Worm (Caenorhabditis elegans) whole organism, L2 larva: ENCODE measurements around the gene C30G4.4.

ENCODE experiments used
- C34F6.9 ChIP-seq: fragments of 150-350 bp; optimal IDR thresholded peaks from 2 replicates; lab custom pipeline; 2014; ENCODE audit warnings: missing biosample characterization, missing genetic modification characterization
- F13H6.1 ChIP-seq: sonication (generic microtip); optimal IDR thresholded peaks from 2 replicates; lab custom pipeline; 2016; ENCODE audit warnings: missing genetic modification characterization, missing compliant biosample characterization
- R02D3.7 ChIP-seq: fragments of 150-350 bp; optimal IDR thresholded peaks from 2 replicates; lab custom pipeline; 2014; ENCODE audit warnings: missing biosample characterization, missing genetic modification characterization
- Y55F3AM.14 ChIP-seq: fragments of 200-800 bp; sonication (Bioruptor generic); optimal IDR thresholded peaks from 2 replicates; lab custom pipeline; 2018; ENCODE audit warnings: mild to moderate bottlenecking, missing genetic modification characterization, missing compliant biosample characterization
- alr-1 ChIP-seq: fragments of 150-350 bp; optimal IDR thresholded peaks from 2 replicates; lab custom pipeline; 2014; ENCODE audit warnings: missing biosample characterization, missing genetic modification characterization
- aly-2 ChIP-seq: fragments of 150-350 bp; optimal IDR thresholded peaks from 2 replicates; lab custom pipeline; 2014; ENCODE audit warnings: missing biosample characterization, missing genetic modification characterization
- ama-1 ChIP-seq: fragments of 150-350 bp; optimal IDR thresholded peaks from 2 replicates; lab custom pipeline; 2018; ENCODE audit warnings: inconsistent platforms
- blmp-1 ChIP-seq: sonication (generic microtip); optimal IDR thresholded peaks from 2 replicates; lab custom pipeline; 2017; ENCODE audit warnings: missing genetic modification characterization, mild to moderate bottlenecking, missing compliant biosample characterization, antibody characterized with exemption, moderate library complexity; ENCODE audit not compliant: insufficient read depth
- ceh-16 ChIP-seq: fragments of 150-350 bp; optimal IDR thresholded peaks from 2 replicates; lab custom pipeline; 2014; ENCODE audit warnings: missing biosample characterization, missing genetic modification characterization
- crh-2 ChIP-seq: sonication (generic microtip); optimal IDR thresholded peaks from 2 replicates; lab custom pipeline; 2017; ENCODE audit warnings: missing biosample characterization, missing genetic modification characterization
- elt-1 ChIP-seq: fragments of 150-350 bp; optimal IDR thresholded peaks from 2 replicates; lab custom pipeline; 2014; ENCODE audit warnings: missing biosample characterization, missing genetic modification characterization
- elt-3 ChIP-seq: sonication (generic microtip); optimal IDR thresholded peaks from 2 replicates; lab custom pipeline; 2017; ENCODE audit warnings: missing biosample characterization, missing genetic modification characterization
- fos-1 ChIP-seq: fragments of 150-350 bp; optimal IDR thresholded peaks from 2 replicates; lab custom pipeline; 2014; ENCODE audit warnings: missing biosample characterization, missing genetic modification characterization
- gmeb-1 ChIP-seq: fragments of 150-350 bp; optimal IDR thresholded peaks from 2 replicates; lab custom pipeline; 2014; ENCODE audit warnings: missing biosample characterization, missing genetic modification characterization
- lin-13 ChIP-seq: fragments of 150-350 bp; optimal IDR thresholded peaks from 2 replicates; lab custom pipeline; 2014; ENCODE audit warnings: missing biosample characterization, missing genetic modification reagents, missing genetic modification characterization
- lin-39 ChIP-seq: fragments of 150-350 bp; optimal IDR thresholded peaks from 2 replicates; lab custom pipeline; 2014; ENCODE audit warnings: missing biosample characterization, missing genetic modification reagents, missing genetic modification characterization
- mab-5 ChIP-seq: fragments of 150-350 bp; optimal IDR thresholded peaks from 2 replicates; lab custom pipeline; 2014; ENCODE audit warnings: missing biosample characterization, missing genetic modification characterization
- mdl-1 ChIP-seq, 2 experiments: fragments of 150-350 bp in 1 of 2; sonication (generic microtip) in 1 of 2; optimal IDR thresholded peaks; 2 replicates each; lab custom pipeline; 2017; ENCODE audit warnings: missing biosample characterization in 2 of 2, missing genetic modification characterization in 2 of 2
- nhr-10 ChIP-seq: sonication (generic microtip); optimal IDR thresholded peaks from 2 replicates; lab custom pipeline; 2017; ENCODE audit warnings: missing biosample characterization, missing genetic modification characterization
- nhr-11 ChIP-seq: fragments of 150-350 bp; optimal IDR thresholded peaks from 2 replicates; lab custom pipeline; 2014; ENCODE audit warnings: missing biosample characterization, missing genetic modification characterization
- nhr-12 ChIP-seq: fragments of 150-350 bp; optimal IDR thresholded peaks from 2 replicates; lab custom pipeline; 2014; ENCODE audit warnings: missing biosample characterization, missing genetic modification characterization
- nhr-21 ChIP-seq: fragments of 150-350 bp; optimal IDR thresholded peaks from 2 replicates; lab custom pipeline; 2014; ENCODE audit warnings: missing biosample characterization, missing genetic modification characterization
- nhr-237 ChIP-seq: fragments of 150-350 bp; optimal IDR thresholded peaks from 2 replicates; lab custom pipeline; 2014; ENCODE audit warnings: missing biosample characterization, missing genetic modification characterization
- nhr-25 ChIP-seq: fragments of 150-350 bp; sonication (generic microtip); optimal IDR thresholded peaks from 3 replicates; lab custom pipeline; 2014; ENCODE audit warnings: missing biosample characterization, missing genetic modification characterization
- nhr-6 ChIP-seq: fragments of 150-350 bp; optimal IDR thresholded peaks from 2 replicates; lab custom pipeline; 2014; ENCODE audit warnings: missing biosample characterization, missing genetic modification characterization
- nhr-77 ChIP-seq: fragments of 150-350 bp; optimal IDR thresholded peaks from 2 replicates; lab custom pipeline; 2014; ENCODE audit warnings: missing biosample characterization, missing genetic modification characterization
- peb-1 ChIP-seq: fragments of 150-350 bp; optimal IDR thresholded peaks from 2 replicates; lab custom pipeline; 2014; ENCODE audit warnings: missing biosample characterization, missing genetic modification characterization
- sem-4 ChIP-seq: fragments of 150-350 bp; optimal IDR thresholded peaks from 2 replicates; lab custom pipeline; 2014; ENCODE audit warnings: missing biosample characterization, missing genetic modification reagents, missing genetic modification characterization
- skn-1 ChIP-seq: sonication (generic microtip); optimal IDR thresholded peaks from 2 replicates; lab custom pipeline; 2017; ENCODE audit warnings: missing biosample characterization, missing genetic modification characterization
- sma-3 ChIP-seq: sonication (generic microtip); optimal IDR thresholded peaks from 2 replicates; lab custom pipeline; 2016; ENCODE audit warnings: missing genetic modification reagents, missing genetic modification characterization, missing compliant biosample characterization
- sma-9 ChIP-seq, 2 experiments: fragments of 150-350 bp in 1 of 2; sonication (generic microtip) in 1 of 2; optimal IDR thresholded peaks; 2 replicates each; lab custom pipeline; 2014 to 2016; ENCODE audit warnings: missing genetic modification characterization in 2 of 2, mild to moderate bottlenecking in 1 of 2, missing biosample characterization in 1 of 2, missing compliant biosample characterization in 1 of 2, missing genetic modification reagents in 1 of 2, moderate library complexity in 1 of 2
- snpc-4 ChIP-seq: fragments of 150-350 bp; optimal IDR thresholded peaks from 2 replicates; lab custom pipeline; 2014; ENCODE audit warnings: missing biosample characterization, missing genetic modification characterization
- unc-39 ChIP-seq: fragments of 150-350 bp; optimal IDR thresholded peaks from 2 replicates; lab custom pipeline; 2014; ENCODE audit warnings: missing biosample characterization, missing genetic modification characterization
- unc-55 ChIP-seq: fragments of 150-350 bp; sonication (generic microtip); optimal IDR thresholded peaks from 3 replicates; lab custom pipeline; 2014; ENCODE audit warnings: missing biosample characterization, missing genetic modification reagents, missing genetic modification characterization
- unc-62 ChIP-seq: fragments of 150-350 bp; optimal IDR thresholded peaks from 2 replicates; lab custom pipeline; 2014; ENCODE audit warnings: missing biosample characterization, missing genetic modification reagents, missing genetic modification characterization
- zag-1 ChIP-seq: fragments of 150-350 bp; optimal IDR thresholded peaks from 2 replicates; lab custom pipeline; 2014; ENCODE audit warnings: missing biosample characterization, missing genetic modification characterization
- ztf-1 ChIP-seq: fragments of 200-800 bp; sonication (Bioruptor generic); conservative IDR thresholded peaks from 2 replicates; pipeline ENCODE4 v1.3.6; 2022; ENCODE audit warnings: missing genetic modification characterization, missing compliant biosample characterization
- ztf-11 ChIP-seq: sonication (generic microtip); optimal IDR thresholded peaks from 2 replicates; lab custom pipeline; 2017; ENCODE audit warnings: missing biosample characterization, missing genetic modification characterization

The C30G4.4 gene

ce11 chrX:17070495-17070894, 1.5 kb downstream of the C30G4.4 start:
- TF ChIP-seq nhr-6 (tag; lab: Kevin White, UChicago) (no peak), unc-39 (no peak), ama-1 (lab: Kevin White, UChicago) (no peak), nhr-12 (tag; lab: Kevin White, UChicago) (no peak), mab-5 (tag; lab: Kevin White, UChicago) (no peak), sem-4 (no peak), peb-1 (no peak), skn-1 (tag; lab: Kevin White, UChicago) (no peak), F13H6.1 (tag; lab: Kevin White, UChicago) (peak; percentile 27), fos-1 (no peak), lin-39 (tag; lab: Kevin White, UChicago) (no peak), blmp-1 (tag; lab: Kevin White, UChicago) (peak; percentile 89), sma-3 (GFP tag; lab: Kevin White, UChicago) (peak; percentile 32), mdl-1 (tag; optimal IDR thresholded peaks at IDR 0.05; lab: Kevin White, UChicago) (no peak), nhr-25 (tag; lab: Kevin White, UChicago) (peak; percentile 13), snpc-4 (tag; lab: Kevin White, UChicago) (no peak), ztf-1 (GFP tag; lab: Robert Waterston, UW) (no peak), crh-2 (tag; lab: Kevin White, UChicago) (no peak), unc-62 (no peak)

DNA sequence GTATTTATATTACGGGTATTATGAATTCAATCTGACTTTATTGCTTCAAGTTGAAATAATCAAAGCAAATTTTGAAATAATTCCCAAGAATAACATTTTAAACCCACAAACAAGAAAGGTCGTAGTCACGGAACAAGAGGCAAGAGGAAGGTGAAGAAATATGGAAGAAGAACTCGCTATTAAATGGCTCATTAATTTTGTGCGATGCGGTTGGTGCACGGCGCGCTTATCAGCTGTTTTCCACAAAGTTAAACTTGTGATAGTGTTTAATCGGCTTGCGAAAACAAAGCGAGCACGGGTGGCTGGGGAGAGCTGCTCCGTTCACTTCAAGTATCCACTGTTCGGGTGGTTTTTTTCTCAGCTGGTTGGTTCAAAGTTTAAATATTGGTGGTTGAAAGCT, 5.1 kb downstream of the C30G4.4 start:
- TF ChIP-seq sma-9 (GFP tag; optimal IDR thresholded peaks at IDR 0.05; lab: Kevin White, UChicago) (peak; percentile 55), sma-9 (tag; optimal IDR thresholded peaks at IDR 0.05; lab: Kevin White, UChicago) (no peak), elt-1 (tag; lab: Kevin White, UChicago) (no peak), ztf-11 (tag; lab: Kevin White, UChicago) (no peak), unc-55 (GFP tag; lab: Kevin White, UChicago) (no peak), aly-2 (no peak), fos-1 (peak; percentile 21), zag-1 (tag; lab: Kevin White, UChicago) (no peak), ama-1 (lab: Kevin White, UChicago) (no peak), blmp-1 (tag; lab: Kevin White, UChicago) (no peak), nhr-237 (no peak), sem-4 (no peak), skn-1 (tag; lab: Kevin White, UChicago) (no peak), lin-13 (GFP tag; lab: Kevin White, UChicago) (no peak), nhr-77 (tag; lab: Kevin White, UChicago) (no peak)
- TF ChIP-seq, all 48 proteins: peak for 2

DNA sequence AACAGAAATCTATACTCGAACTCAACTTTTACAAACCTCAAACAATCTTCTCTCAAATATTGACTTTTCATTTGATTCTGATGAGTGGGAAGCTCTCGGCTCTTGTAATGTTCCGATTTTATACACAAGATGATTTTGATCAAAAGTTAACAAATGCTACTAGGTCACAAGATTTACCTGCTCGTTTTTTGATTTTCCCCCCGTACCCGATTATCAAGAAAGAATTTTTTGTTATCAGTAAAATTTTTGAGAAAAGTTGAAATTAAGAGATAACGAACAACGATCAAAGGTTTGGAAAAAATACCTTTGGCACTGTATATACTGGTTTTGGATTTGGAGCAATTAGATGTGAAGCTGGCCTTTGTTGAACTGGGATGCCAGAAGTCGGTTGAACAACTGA, 7.2 kb downstream of the C30G4.4 start:
- TF ChIP-seq alr-1 (tag; lab: Kevin White, UChicago) (no peak), ama-1 (lab: Kevin White, UChicago) (no peak), nhr-12 (tag; lab: Kevin White, UChicago) (no peak), elt-1 (tag; lab: Kevin White, UChicago) (no peak), sma-9 (GFP tag; optimal IDR thresholded peaks at IDR 0.05; lab: Kevin White, UChicago) (peak; percentile 26), sma-9 (tag; optimal IDR thresholded peaks at IDR 0.05; lab: Kevin White, UChicago) (no peak), skn-1 (tag; lab: Kevin White, UChicago) (peak; percentile 5), nhr-25 (tag; lab: Kevin White, UChicago) (no peak), elt-3 (tag; lab: Kevin White, UChicago) (no peak), fos-1 (peak; percentile 41), ztf-11 (tag; lab: Kevin White, UChicago) (no peak), nhr-6 (tag; lab: Kevin White, UChicago) (no peak), mab-5 (tag; lab: Kevin White, UChicago) (no peak), unc-55 (GFP tag; lab: Kevin White, UChicago) (no peak), Y55F3AM.14 (GFP tag; lab: Kevin White, UChicago) (no peak), gmeb-1 (tag; lab: Kevin White, UChicago) (no peak), nhr-10 (tag; lab: Kevin White, UChicago) (no peak), nhr-11 (tag; lab: Kevin White, UChicago) (no peak), C34F6.9 (tag; lab: Kevin White, UChicago) (no peak), R02D3.7 (tag; lab: Kevin White, UChicago) (no peak), snpc-4 (tag; lab: Kevin White, UChicago) (no peak), crh-2 (tag; lab: Kevin White, UChicago) (peak; percentile 14), unc-39 (no peak), ceh-16 (tag; lab: Kevin White, UChicago) (no peak), nhr-237 (no peak), ztf-1 (GFP tag; lab: Robert Waterston, UW) (no peak), nhr-21 (tag; lab: Kevin White, UChicago) (no peak)
- TF ChIP-seq, all 48 proteins: peak for 4
